Worm (Caenorhabditis elegans): ENCODE measurements around the gene ttr-33.

DNA sequence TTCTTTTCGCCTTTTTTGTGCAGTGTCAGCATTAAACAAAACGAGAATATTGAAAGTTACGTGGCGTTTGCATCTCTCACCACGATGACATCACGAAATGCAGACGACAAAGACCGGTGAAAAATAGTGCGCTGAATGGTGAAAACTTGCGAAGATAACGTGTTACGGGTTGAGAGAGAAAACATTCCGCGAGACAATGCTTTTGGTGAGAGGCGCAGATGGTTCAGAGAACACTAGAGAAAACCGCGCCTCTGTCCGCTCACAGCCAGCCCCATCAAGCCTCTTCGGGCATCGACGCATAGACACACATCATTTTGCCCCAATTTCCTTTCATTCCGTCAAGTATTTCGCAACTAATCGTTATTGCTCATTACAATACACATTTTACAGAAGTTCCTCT, 16.9 kb upstream of the ttr-33 start, which contains the start of the genes C37C3.9 and C37C3.18:
- TF ChIP-seq W03F9.2 (tag; optimal IDR thresholded peaks at IDR 0.05), result peak; percentile 31
- no peak for TF ChIP-seq him-1 (tag; optimal IDR thresholded peaks at IDR 0.05)
- TF ChIP-seq dao-5 (tag; optimal IDR thresholded peaks at IDR 0.05), result no peak

Data from whole organism, L4/young adult.